Fruit fly (Drosophila melanogaster): ENCODE results near the gene Grl36b.
A peak's percentile ranks its signal among the peaks of the same experiment; 100 is the strongest.

Gene Grl36b

dm6 chr2L:18152172-18152639, 26.7 kb upstream of the Grl36b start, which contains the start of gene Socs36E (continued):
- TF ChIP-seq jing (GFP tag; optimal IDR thresholded peaks at IDR 0.05) (no peak), CG8944 (GFP tag; optimal IDR thresholded peaks at IDR 0.05) (peak; percentile 30), CG7745 (tag; optimal IDR thresholded peaks at IDR 0.05) (peak; percentile 31), Scr (GFP tag; IDR thresholded peaks at IDR 0.05; ENCODE audit: partially characterized antibody) (peak; percentile 58), slbo (GFP tag; IDR thresholded peaks at IDR 0.05) (peak; percentile 40; the same call in 1 of the 2 replicates), CG7987 (GFP tag; optimal IDR thresholded peaks at IDR 0.05) (peak; percentile 62), CG9817 (tag; optimal IDR thresholded peaks at IDR 0.05) (peak; percentile 28), en (GFP tag; optimal IDR thresholded peaks at IDR 0.05) (no peak), stwl (tag; optimal IDR thresholded peaks at IDR 0.05) (peak; percentile 84), amos (GFP tag; IDR thresholded peaks at IDR 0.05; ENCODE audit: partially characterized antibody) (peak; percentile 70), gcm2 (GFP tag; optimal IDR thresholded peaks at IDR 0.05) (peak; percentile 19), ttk (GFP tag; IDR thresholded peaks at IDR 0.05) (no peak), CoRest (tag; optimal IDR thresholded peaks at IDR 0.05) (peak; percentile 44), ham (GFP tag; IDR thresholded peaks at IDR 0.05) (no peak), CG7963 (GFP tag; IDR thresholded peaks at IDR 0.05; ENCODE audit: partially characterized antibody) (0 out of 3 replicates have a peak, but pooled peaks have one; percentile 14), prd (optimal IDR thresholded peaks at IDR 0.05) (no peak), prd (GFP tag; IDR thresholded peaks at IDR 0.05) (0 out of 3 replicates have a peak, but pooled peaks have one; percentile 27), Jarid2 (GFP tag; optimal IDR thresholded peaks at IDR 0.05) (peak; percentile 95), CG33213 (GFP tag; optimal IDR thresholded peaks at IDR 0.05) (peak; percentile 93), exex (tag; optimal IDR thresholded peaks at IDR 0.05) (peak; percentile 52), B-H2 (GFP tag; optimal IDR thresholded peaks at IDR 0.05) (peak; percentile 69), CG30431 (GFP tag; optimal IDR thresholded peaks at IDR 0.05) (no peak), CG11456 (GFP tag; IDR thresholded peaks at IDR 0.05) (peak; percentile 72; the same call in 2 of the 3 replicates), pho (GFP tag; optimal IDR thresholded peaks at IDR 0.05) (peak; percentile 37), CG6683 (GFP tag; optimal IDR thresholded peaks at IDR 0.05) (peak; percentile 2), Spps (tag; optimal IDR thresholded peaks at IDR 0.05) (peak; percentile 14), tll (GFP tag; optimal IDR thresholded peaks at IDR 0.05) (peak in 1 of 2 experiments; percentile 47), CG1792 (GFP tag; optimal IDR thresholded peaks at IDR 0.05) (no peak), dpn (GFP tag; optimal IDR thresholded peaks at IDR 0.05) (peak; percentile 48 to 50), row (GFP tag; IDR thresholded peaks at IDR 0.05) (peak; percentile 53), Drgx (GFP tag; IDR thresholded peaks at IDR 0.05) (no peak), bsh (GFP tag; optimal IDR thresholded peaks at IDR 0.05) (peak; percentile 10 to 19), HmgZ (tag; optimal IDR thresholded peaks at IDR 0.05) (peak; percentile 92), CG13296 (GFP tag; optimal IDR thresholded peaks at IDR 0.05) (peak; percentile 0), gfzf (GFP tag; optimal IDR thresholded peaks at IDR 0.05) (peak; percentile 100), CG10979 (tag; optimal IDR thresholded peaks at IDR 0.05) (peak; percentile 0), chif (GFP tag; optimal IDR thresholded peaks at IDR 0.05) (peak in 1 of 2 experiments; percentile 29), crol (GFP tag; IDR thresholded peaks at IDR 0.05) (no peak), CG9437 (GFP tag; optimal IDR thresholded peaks at IDR 0.05) (peak; percentile 7), CG12391 (tag; optimal IDR thresholded peaks at IDR 0.05) (peak; percentile 51), unc-4 (GFP tag; IDR thresholded peaks at IDR 0.05; ENCODE audit: partially characterized antibody) (peak; percentile 60), Pdp1 (GFP tag; optimal IDR thresholded peaks at IDR 0.05) (peak in 1 of 2 experiments; percentile 72), CG4328 (GFP tag; optimal IDR thresholded peaks at IDR 0.05) (no peak), CG16863 (GFP tag; optimal IDR thresholded peaks at IDR 0.05) (no peak), Trl (optimal IDR thresholded peaks at IDR 0.05) (no peak), Trl (GFP tag; optimal IDR thresholded peaks at IDR 0.05) (peak; percentile 15), repo (GFP tag; optimal IDR thresholded peaks at IDR 0.05) (peak; percentile 59), dysf (GFP tag; IDR thresholded peaks at IDR 0.05) (peak; percentile 34; the same call in 1 of the 3 replicates), Sin3A (optimal IDR thresholded peaks at IDR 0.05) (peak; percentile 23), CrebB (tag; optimal IDR thresholded peaks at IDR 0.05) (peak; percentile 49)
